In genomic region chrIII:5013915-5014346, ce11 we compare ENCODE assay signal across 3 worm cellular contexts.
TF ChIP-seq lines count a peak whose summit lies in the region.

No protein-coding gene starts in this region.

TF ChIP-seq in whole organism, L1 larva, 84 proteins besides CTCF, POLR2A, EP300 and RAD21 (continued from another document and continues in another):
- TF ChIP-seq nhr-84 (tag; optimal IDR thresholded peaks at IDR 0.05; lab: Kevin White, UChicago) (no peak), nhr-12 (tag; optimal IDR thresholded peaks at IDR 0.05; lab: Kevin White, UChicago) (no peak), pax-3 (tag; optimal IDR thresholded peaks at IDR 0.05; lab: Kevin White, UChicago) (no peak), zag-1 (tag; optimal IDR thresholded peaks at IDR 0.05; lab: Kevin White, UChicago) (peak; percentile 77), fos-1 (tag; optimal IDR thresholded peaks at IDR 0.05; lab: Kevin White, UChicago) (peak; percentile 88), unc-98 (GFP tag; IDR thresholded peaks at IDR 0.05; lab: Robert Waterston, UW) (no peak), lin-14 (GFP tag; optimal IDR thresholded peaks at IDR 0.05; lab: Kevin White, UChicago) (peak; percentile 98), hpl-2 (GFP tag; optimal IDR thresholded peaks at IDR 0.05; lab: Kevin White, UChicago) (no peak), ztf-11 (tag; optimal IDR thresholded peaks at IDR 0.05; lab: Kevin White, UChicago) (peak in 1 of 2 experiments; percentile 81), vab-15 (tag; optimal IDR thresholded peaks at IDR 0.05; lab: Kevin White, UChicago) (peak; percentile 22), nhr-71 (tag; optimal IDR thresholded peaks at IDR 0.05; lab: Kevin White, UChicago) (peak; percentile 94), tbx-2 (tag; optimal IDR thresholded peaks at IDR 0.05; lab: Kevin White, UChicago) (peak; percentile 96), egl-13 (tag; optimal IDR thresholded peaks at IDR 0.05; lab: Kevin White, UChicago) (peak; percentile 75), ces-1 (GFP tag; optimal IDR thresholded peaks at IDR 0.05; lab: Kevin White, UChicago) (no peak), snpc-4 (tag; optimal IDR thresholded peaks at IDR 0.05; lab: Kevin White, UChicago) (peak; percentile 75), sox-4 (tag; optimal IDR thresholded peaks at IDR 0.05; lab: Kevin White, UChicago) (peak; percentile 54), ama-1 (optimal IDR thresholded peaks at IDR 0.05; lab: Kevin White, UChicago) (peak; percentile 15), F16B12.6 (tag; optimal IDR thresholded peaks at IDR 0.05; lab: Kevin White, UChicago) (peak; percentile 13), dsc-1 (tag; optimal IDR thresholded peaks at IDR 0.05; lab: Kevin White, UChicago) (peak; percentile 73), nhr-28 (tag; optimal IDR thresholded peaks at IDR 0.05; lab: Kevin White, UChicago) (no peak), ceh-63 (GFP tag; optimal IDR thresholded peaks at IDR 0.05; lab: Kevin White, UChicago) (no peak), blmp-1 (tag; optimal IDR thresholded peaks at IDR 0.05; lab: Kevin White, UChicago) (peak; percentile 88), nhr-20 (tag; optimal IDR thresholded peaks at IDR 0.05; lab: Kevin White, UChicago) (peak; percentile 86), unc-30 (tag; optimal IDR thresholded peaks at IDR 0.05; lab: Kevin White, UChicago) (no peak), ztf-4 (tag; optimal IDR thresholded peaks at IDR 0.05; lab: Kevin White, UChicago) (peak; percentile 73), dpl-1 (GFP tag; optimal IDR thresholded peaks at IDR 0.05; lab: Kevin White, UChicago) (peak; percentile 65 to 69 (median 65)), mef-2 (tag; optimal IDR thresholded peaks at IDR 0.05; lab: Kevin White, UChicago) (peak; percentile 73), mab-9 (GFP tag; IDR thresholded peaks at IDR 0.05; lab: Robert Waterston, UW) (no peak; the same call in 1 of the 2 replicates), sptf-1 (tag; optimal IDR thresholded peaks at IDR 0.05; lab: Kevin White, UChicago) (no peak), nhr-77 (tag; optimal IDR thresholded peaks at IDR 0.05; lab: Kevin White, UChicago) (peak; percentile 92), nhr-85 (tag; lab: Kevin White, UChicago) (peak; percentile 84), sup-37 (GFP tag; optimal IDR thresholded peaks at IDR 0.05; lab: Kevin White, UChicago) (peak; percentile 32), aly-2 (tag; optimal IDR thresholded peaks at IDR 0.05; lab: Kevin White, UChicago) (peak; percentile 86), C34B4.2 (tag; optimal IDR thresholded peaks at IDR 0.05; lab: Kevin White, UChicago) (no peak), lin-39 (tag; optimal IDR thresholded peaks at IDR 0.05; lab: Kevin White, UChicago) (peak; percentile 53), C16A3.4 (tag; optimal IDR thresholded peaks at IDR 0.05; lab: Kevin White, UChicago) (peak; percentile 80), ceh-90 (tag; optimal IDR thresholded peaks at IDR 0.05; lab: Kevin White, UChicago) (no peak), zip-4 (GFP tag; optimal IDR thresholded peaks at IDR 0.05; lab: Kevin White, UChicago) (no peak), unc-130 (tag; optimal IDR thresholded peaks at IDR 0.05; lab: Kevin White, UChicago) (peak; percentile 48), elt-3 (tag; optimal IDR thresholded peaks at IDR 0.05; lab: Kevin White, UChicago) (peak in 3 of 6 experiments; percentile 41 to 64 (median 54)), ets-5 (GFP tag; IDR thresholded peaks at IDR 0.05; lab: Robert Waterston, UW) (no peak), lin-13 (GFP tag; optimal IDR thresholded peaks at IDR 0.05; lab: Kevin White, UChicago) (peak; percentile 82), aha-1 (tag; optimal IDR thresholded peaks at IDR 0.05; lab: Kevin White, UChicago) (no peak), mep-1 (tag; optimal IDR thresholded peaks at IDR 0.05; lab: Kevin White, UChicago) (peak; percentile 97)

TF ChIP-seq in whole organism, L3 larva, 47 proteins besides CTCF, POLR2A, EP300 and RAD21 (continued from another document):
- TF ChIP-seq fkh-10 (GFP tag; optimal IDR thresholded peaks at IDR 0.05; lab: Kevin White, UChicago), result peak; percentile 12
- no peak for TF ChIP-seq sea-2 (GFP tag; optimal IDR thresholded peaks at IDR 0.05; lab: Kevin White, UChicago)
- TF ChIP-seq ztf-11 (tag; optimal IDR thresholded peaks at IDR 0.05; lab: Kevin White, UChicago), result no peak
- peak; percentile 76 for TF ChIP-seq lsy-12 (tag; optimal IDR thresholded peaks at IDR 0.05; lab: Kevin White, UChicago)
- TF ChIP-seq nhr-67 (tag; optimal IDR thresholded peaks at IDR 0.05; lab: Kevin White, UChicago), result no peak
- TF ChIP-seq nhr-28 (tag; optimal IDR thresholded peaks at IDR 0.05; lab: Kevin White, UChicago), result no peak
- TF ChIP-seq ceh-9 (tag; optimal IDR thresholded peaks at IDR 0.05; lab: Kevin White, UChicago), result no peak
- peak; percentile 93 for TF ChIP-seq hmg-11 (tag; optimal IDR thresholded peaks at IDR 0.05; lab: Kevin White, UChicago)
- no peak for TF ChIP-seq elt-3 (tag; optimal IDR thresholded peaks at IDR 0.05; lab: Kevin White, UChicago)
- TF ChIP-seq nhr-25 (tag; optimal IDR thresholded peaks at IDR 0.05; lab: Kevin White, UChicago), result peak; percentile 91
- no peak for TF ChIP-seq nhr-12 (tag; optimal IDR thresholded peaks at IDR 0.05; lab: Kevin White, UChicago)
- TF ChIP-seq egl-27 (tag; optimal IDR thresholded peaks at IDR 0.05; lab: Kevin White, UChicago), result peak; percentile 64
- peak; percentile 15 for TF ChIP-seq fos-1 (tag; optimal IDR thresholded peaks at IDR 0.05; lab: Kevin White, UChicago)
- TF ChIP-seq unc-39 (tag; optimal IDR thresholded peaks at IDR 0.05; lab: Kevin White, UChicago), result no peak
- peak; percentile 75 for TF ChIP-seq ceh-28 (tag; optimal IDR thresholded peaks at IDR 0.05; lab: Kevin White, UChicago)
- TF ChIP-seq skn-1 (tag; optimal IDR thresholded peaks at IDR 0.05; lab: Kevin White, UChicago), result peak; percentile 38
- peak; percentile 74 for TF ChIP-seq snpc-4 (tag; optimal IDR thresholded peaks at IDR 0.05; lab: Kevin White, UChicago)
- TF ChIP-seq ZK546.5 (tag; optimal IDR thresholded peaks at IDR 0.05; lab: Kevin White, UChicago), result no peak
- peak; percentile 44 for TF ChIP-seq ama-1 (optimal IDR thresholded peaks at IDR 0.05; lab: Kevin White, UChicago)
- TF ChIP-seq elt-1 (tag; optimal IDR thresholded peaks at IDR 0.05; lab: Kevin White, UChicago), result peak; percentile 63
- peak; percentile 41 for TF ChIP-seq mdl-1 (tag; optimal IDR thresholded peaks at IDR 0.05; lab: Kevin White, UChicago)
- peak; percentile 66 for TF ChIP-seq elt-2 (tag; optimal IDR thresholded peaks at IDR 0.05; lab: Kevin White, UChicago)
- peak; percentile 73 for TF ChIP-seq lin-15B (tag; optimal IDR thresholded peaks at IDR 0.05; lab: Kevin White, UChicago)
- no peak for TF ChIP-seq aly-2 (tag; optimal IDR thresholded peaks at IDR 0.05; lab: Kevin White, UChicago)
- peak; percentile 51 for TF ChIP-seq unc-62 (GFP tag; optimal IDR thresholded peaks at IDR 0.05; lab: Kevin White, UChicago)
- peak; percentile 12 for TF ChIP-seq ceh-16 (tag; optimal IDR thresholded peaks at IDR 0.05; lab: Kevin White, UChicago)
- TF ChIP-seq nhr-11 (tag; optimal IDR thresholded peaks at IDR 0.05; lab: Kevin White, UChicago), result peak; percentile 89
- TF ChIP-seq mml-1 (tag; optimal IDR thresholded peaks at IDR 0.05; lab: Kevin White, UChicago), result no peak

TF ChIP-seq in whole organism, young adult, 124 proteins besides CTCF, POLR2A, EP300 and RAD21 (continued from another document and continues in another):
- peak; percentile 73 for TF ChIP-seq madf-10 (tag; optimal IDR thresholded peaks at IDR 0.05; lab: Kevin White, UChicago)
- TF ChIP-seq ztf-3 (GFP tag; optimal IDR thresholded peaks at IDR 0.05; lab: Kevin White, UChicago), result no peak
- no peak for TF ChIP-seq F55B11.4 (tag; optimal IDR thresholded peaks at IDR 0.05; lab: Kevin White, UChicago; ENCODE audit: borderline replicate concordance, insufficient read depth)
- TF ChIP-seq nhr-80 (tag; optimal IDR thresholded peaks at IDR 0.05; lab: Kevin White, UChicago), result peak; percentile 84
- TF ChIP-seq atf-7 (tag; optimal IDR thresholded peaks at IDR 0.05; lab: Kevin White, UChicago), result no peak
- no peak for TF ChIP-seq snpc-3.4 (tag; optimal IDR thresholded peaks at IDR 0.05; lab: Kevin White, UChicago)
- no peak for TF ChIP-seq ztf-6 (GFP tag; IDR thresholded peaks at IDR 0.05; lab: Robert Waterston, UW)
- no peak for TF ChIP-seq efl-1 (GFP tag; optimal IDR thresholded peaks at IDR 0.05; lab: Kevin White, UChicago)
- TF ChIP-seq F57A8.1 (GFP tag; optimal IDR thresholded peaks at IDR 0.05; lab: Kevin White, UChicago), result no peak
- TF ChIP-seq athp-1 (tag; optimal IDR thresholded peaks at IDR 0.05; lab: Kevin White, UChicago), result peak; percentile 30
- TF ChIP-seq Y53G8AR.9 (GFP tag; conservative IDR thresholded peaks at IDR 0.05; lab: Robert Waterston, UW), result no peak
- no peak for TF ChIP-seq hrde-1 (tag; optimal IDR thresholded peaks at IDR 0.05; lab: Kevin White, UChicago; ENCODE audit: borderline replicate concordance)
- no peak for TF ChIP-seq F52B5.7 (tag; optimal IDR thresholded peaks at IDR 0.05; lab: Kevin White, UChicago)
- no peak for TF ChIP-seq F49E8.2 (tag; optimal IDR thresholded peaks at IDR 0.05; lab: Kevin White, UChicago; ENCODE audit: insufficient read depth)
- TF ChIP-seq F22D6.2 (tag; optimal IDR thresholded peaks at IDR 0.05; lab: Kevin White, UChicago), result no peak
- no peak for TF ChIP-seq F10E7.11 (tag; optimal IDR thresholded peaks at IDR 0.05; lab: Kevin White, UChicago)
- no peak for TF ChIP-seq ccch-3 (GFP tag; optimal IDR thresholded peaks at IDR 0.05; lab: Kevin White, UChicago)
- TF ChIP-seq F23B12.7 (tag; optimal IDR thresholded peaks at IDR 0.05; lab: Kevin White, UChicago; ENCODE audit: insufficient read depth), result peak; percentile 78
- 0 out of 2 replicates have a peak, but pooled peaks have one; percentile 48 for TF ChIP-seq ceh-40 (GFP tag; IDR thresholded peaks at IDR 0.05; lab: Robert Waterston, UW)
- TF ChIP-seq ZK185.1 (tag; optimal IDR thresholded peaks at IDR 0.05; lab: Kevin White, UChicago; ENCODE audit: poor library complexity, severe bottlenecking), result peak; percentile 86
- peak; percentile 24 for TF ChIP-seq B0035.1 (tag; optimal IDR thresholded peaks at IDR 0.05; lab: Kevin White, UChicago)
- TF ChIP-seq D2030.7 (GFP tag; IDR thresholded peaks at IDR 0.05; lab: Robert Waterston, UW), result no peak
- no peak for TF ChIP-seq attf-3 (GFP tag; conservative IDR thresholded peaks at IDR 0.05; lab: Robert Waterston, UW)
- no peak for TF ChIP-seq rec-8 (tag; optimal IDR thresholded peaks at IDR 0.05; lab: Kevin White, UChicago)
- TF ChIP-seq mel-28 (tag; optimal IDR thresholded peaks at IDR 0.05; lab: Kevin White, UChicago; ENCODE audit: borderline replicate concordance), result no peak
- TF ChIP-seq F37B4.10 (GFP tag; IDR thresholded peaks at IDR 0.05; lab: Robert Waterston, UW), result 0 out of 2 replicates have a peak, but pooled peaks have one; percentile 21
- no peak for TF ChIP-seq ama-1 (optimal IDR thresholded peaks at IDR 0.05; lab: Kevin White, UChicago)
- TF ChIP-seq ama-1 (GFP tag; optimal IDR thresholded peaks at IDR 0.05; lab: Kevin White, UChicago), result no peak
- TF ChIP-seq mes-4 (tag; optimal IDR thresholded peaks at IDR 0.05; lab: Kevin White, UChicago), result no peak
- TF ChIP-seq snpc-4 (GFP tag; optimal IDR thresholded peaks at IDR 0.05; lab: Kevin White, UChicago), result no peak
- peak; percentile 14 to 63 (median 37) for TF ChIP-seq snpc-4 (tag; optimal IDR thresholded peaks at IDR 0.05; lab: Kevin White, UChicago)
- TF ChIP-seq repo-1 (tag; optimal IDR thresholded peaks at IDR 0.05; lab: Kevin White, UChicago), result peak; percentile 0
- no peak for TF ChIP-seq unc-130 (GFP tag; optimal IDR thresholded peaks at IDR 0.05; lab: Kevin White, UChicago)
- TF ChIP-seq rcor-1 (GFP tag; IDR thresholded peaks at IDR 0.05; lab: Robert Waterston, UW), result peak; percentile 46; the same call in 1 of the 2 replicates
- TF ChIP-seq B0261.1 (tag; optimal IDR thresholded peaks at IDR 0.05; lab: Kevin White, UChicago), result no peak
- no peak for TF ChIP-seq ztf-22 (GFP tag; optimal IDR thresholded peaks at IDR 0.05; lab: Kevin White, UChicago)
- peak; percentile 55; the same call in 1 of the 2 replicates for TF ChIP-seq pbrm-1 (GFP tag; IDR thresholded peaks at IDR 0.05; lab: Robert Waterston, UW)
- no peak for TF ChIP-seq akir-1 (GFP tag; optimal IDR thresholded peaks at IDR 0.05; lab: Kevin White, UChicago)
- no peak for TF ChIP-seq hlh-12 (tag; optimal IDR thresholded peaks at IDR 0.05; lab: Kevin White, UChicago)
- TF ChIP-seq nhr-90 (tag; optimal IDR thresholded peaks at IDR 0.05; lab: Kevin White, UChicago), result peak; percentile 19
- TF ChIP-seq hlh-26 (GFP tag; conservative IDR thresholded peaks at IDR 0.05; lab: Robert Waterston, UW), result no peak
- TF ChIP-seq tlf-1 (GFP tag; optimal IDR thresholded peaks at IDR 0.05; lab: Kevin White, UChicago), result no peak
- TF ChIP-seq nfya-2 (GFP tag; IDR thresholded peaks at IDR 0.05; lab: Robert Waterston, UW), result no peak
- TF ChIP-seq chd-7 (tag; optimal IDR thresholded peaks at IDR 0.05; lab: Kevin White, UChicago), result peak; percentile 53
- TF ChIP-seq egrh-3 (GFP tag; IDR thresholded peaks at IDR 0.05; lab: Robert Waterston, UW), result peak; percentile 48
- no peak for TF ChIP-seq zim-3 (tag; optimal IDR thresholded peaks at IDR 0.05; lab: Kevin White, UChicago)
- peak in 1 of 3 experiments; percentile 73 for TF ChIP-seq lin-35 (GFP tag; optimal IDR thresholded peaks at IDR 0.05; lab: Kevin White, UChicago)
- TF ChIP-seq F33H1.4 (GFP tag; IDR thresholded peaks at IDR 0.05; lab: Robert Waterston, UW), result 0 out of 2 replicates have a peak, but pooled peaks have one; percentile 12
- TF ChIP-seq ets-4 (GFP tag; optimal IDR thresholded peaks at IDR 0.05; lab: Kevin White, UChicago), result no peak
- no peak for TF ChIP-seq rpc-1 (optimal IDR thresholded peaks at IDR 0.05; lab: Kevin White, UChicago)
- no peak for TF ChIP-seq rpc-1 (tag; optimal IDR thresholded peaks at IDR 0.05; lab: Kevin White, UChicago)
- no peak for TF ChIP-seq ceh-58 (GFP tag; IDR thresholded peaks at IDR 0.05; lab: Robert Waterston, UW)
- peak; percentile 84 for TF ChIP-seq dox-1 (GFP tag; IDR thresholded peaks at IDR 0.05; lab: Robert Waterston, UW)
- TF ChIP-seq sea-2 (GFP tag; IDR thresholded peaks at IDR 0.05; lab: Robert Waterston, UW), result no peak
- 0 out of 2 replicates have a peak, but pooled peaks have one; percentile 8 for TF ChIP-seq ceh-100 (GFP tag; IDR thresholded peaks at IDR 0.05; lab: Robert Waterston, UW)
- peak; percentile 77; the same call in 1 of the 2 replicates for TF ChIP-seq ekl-4 (GFP tag; IDR thresholded peaks at IDR 0.05; lab: Robert Waterston, UW)
- no peak for TF ChIP-seq nhr-179 (tag; optimal IDR thresholded peaks at IDR 0.05; lab: Kevin White, UChicago)
- no peak for TF ChIP-seq B0019.2 (GFP tag; conservative IDR thresholded peaks at IDR 0.05; lab: Robert Waterston, UW)
- TF ChIP-seq sptf-2 (GFP tag; optimal IDR thresholded peaks at IDR 0.05; lab: Kevin White, UChicago), result no peak
- TF ChIP-seq die-1 (tag; optimal IDR thresholded peaks at IDR 0.05; lab: Kevin White, UChicago), result no peak
- no peak for TF ChIP-seq xnd-1 (tag; optimal IDR thresholded peaks at IDR 0.05; lab: Kevin White, UChicago)
- no peak for TF ChIP-seq lin-26 (GFP tag; IDR thresholded peaks at IDR 0.05; lab: Robert Waterston, UW)
- TF ChIP-seq attf-6 (GFP tag; IDR thresholded peaks at IDR 0.05; lab: Robert Waterston, UW), result no peak
- TF ChIP-seq let-526 (GFP tag; IDR thresholded peaks at IDR 0.05; lab: Robert Waterston, UW), result 0 out of 2 replicates have a peak, but pooled peaks have one; percentile 49
- TF ChIP-seq lir-1 (GFP tag; conservative IDR thresholded peaks at IDR 0.05; lab: Robert Waterston, UW), result peak; percentile 72
- TF ChIP-seq tbp1 (GFP tag; optimal IDR thresholded peaks at IDR 0.05; lab: Kevin White, UChicago), result peak; percentile 55
- peak; percentile 96 for TF ChIP-seq zfh-2 (GFP tag; conservative IDR thresholded peaks at IDR 0.05; lab: Robert Waterston, UW)
- TF ChIP-seq nhr-120 (GFP tag; IDR thresholded peaks at IDR 0.05; lab: Robert Waterston, UW), result no peak
- TF ChIP-seq C06A6.2 (GFP tag; conservative IDR thresholded peaks at IDR 0.05; lab: Robert Waterston, UW), result no peak; the same call in 1 of the 2 replicates
- no peak for TF ChIP-seq bed-1 (GFP tag; IDR thresholded peaks at IDR 0.05; lab: Robert Waterston, UW)
- TF ChIP-seq K11D2.4 (GFP tag; IDR thresholded peaks at IDR 0.05; lab: Robert Waterston, UW), result 0 out of 2 replicates have a peak, but pooled peaks have one; percentile 39
